Fruit fly (Drosophila melanogaster): ENCODE data around the gene CG34316.

dm6 chr3R:15229329-15229876 is 982 bp upstream of the CG34316 start, which contains the start of the genes Art3 and mRpS10:
- no peak for TF ChIP-seq EcR (GFP tag; optimal IDR thresholded peaks at IDR 0.05)
- TF ChIP-seq D1 (tag; optimal IDR thresholded peaks at IDR 0.05) = no peak
- TF ChIP-seq rn (GFP tag; IDR thresholded peaks at IDR 0.05) = peak; percentile 100
- peak; percentile 100 for TF ChIP-seq CG8159 (tag; optimal IDR thresholded peaks at IDR 0.05)
- peak; percentile 99 for TF ChIP-seq gl (tag; optimal IDR thresholded peaks at IDR 0.05)
- TF ChIP-seq CG13204 (GFP tag; optimal IDR thresholded peaks at IDR 0.05) = no peak
- peak; percentile 100 for TF ChIP-seq CG4496 (GFP tag; IDR thresholded peaks at IDR 0.05)
- TF ChIP-seq CG32121 (GFP tag; IDR thresholded peaks at IDR 0.05) = peak; percentile 100
- peak; percentile 99 for TF ChIP-seq Pif1A (GFP tag; optimal IDR thresholded peaks at IDR 0.05)
- peak; percentile 89 for TF ChIP-seq fd96Ca (GFP tag; IDR thresholded peaks at IDR 0.05)
- TF ChIP-seq Pif1B (GFP tag; optimal IDR thresholded peaks at IDR 0.05) = peak; percentile 99
- peak; percentile 100 for TF ChIP-seq CG12605 (GFP tag; IDR thresholded peaks at IDR 0.05)
- TF ChIP-seq Ets98B (GFP tag; IDR thresholded peaks at IDR 0.05) = peak; percentile 100

All from whole organism, pupa.